6 fruit fly cellular contexts compared by ENCODE assay signal in genomic region chr3L:7836633-7837394, dm6.
A peak's percentile ranks its signal among the peaks of the same experiment; 100 is the strongest.
TF ChIP-seq lines count a peak whose summit lies in the region.

No protein-coding gene starts in this region.

- peak; percentile 65 to 66 for TF ChIP-seq CTCF in S2 (optimal IDR thresholded peaks at IDR 0.05; lab: Kevin White, UChicago)
- peak; percentile 97 for TF ChIP-seq CTCF in whole organism, embryonic (GFP tag; optimal IDR thresholded peaks at IDR 0.05; lab: Kevin White, UChicago)

TF ChIP-seq in whole organism, adult, 20 proteins besides CTCF, POLR2A, EP300 and RAD21 (continues in another document):
- no peak for TF ChIP-seq CG5204 (GFP tag; optimal IDR thresholded peaks at IDR 0.05; lab: Kevin White, UChicago)
- peak; percentile 61 for TF ChIP-seq pad (GFP tag; optimal IDR thresholded peaks at IDR 0.05; lab: Kevin White, UChicago)
- no peak for TF ChIP-seq kay (GFP tag; lab: Kevin White, UChicago; ENCODE audit: borderline replicate concordance)
- TF ChIP-seq CG7045 (GFP tag; optimal IDR thresholded peaks at IDR 0.05; lab: Kevin White, UChicago), result peak; percentile 20
- peak; percentile 14 for TF ChIP-seq Crg-1 (GFP tag; optimal IDR thresholded peaks at IDR 0.05; lab: Kevin White, UChicago)
- TF ChIP-seq Hr96 (GFP tag; optimal IDR thresholded peaks at IDR 0.05; lab: Kevin White, UChicago), result no peak
- peak; percentile 79 for TF ChIP-seq CG12768 (GFP tag; optimal IDR thresholded peaks at IDR 0.05; lab: Kevin White, UChicago)
- TF ChIP-seq cnc (optimal IDR thresholded peaks at IDR 0.05; lab: Kevin White, UChicago), result no peak
- TF ChIP-seq ovo (GFP tag; optimal IDR thresholded peaks at IDR 0.05; lab: Kevin White, UChicago), result peak; percentile 43
- peak; percentile 78 for TF ChIP-seq cic (GFP tag; optimal IDR thresholded peaks at IDR 0.05; lab: Kevin White, UChicago)
- peak; percentile 25 for TF ChIP-seq CG7101 (tag; optimal IDR thresholded peaks at IDR 0.05; lab: Kevin White, UChicago)
- TF ChIP-seq tj (GFP tag; optimal IDR thresholded peaks at IDR 0.05; lab: Kevin White, UChicago), result peak; percentile 87
- no peak for TF ChIP-seq toe (GFP tag; optimal IDR thresholded peaks at IDR 0.05; lab: Kevin White, UChicago)
- peak; percentile 47 for TF ChIP-seq CG33017 (tag; optimal IDR thresholded peaks at IDR 0.05; lab: Kevin White, UChicago)
- TF ChIP-seq CG14711 (tag; optimal IDR thresholded peaks at IDR 0.05; lab: Kevin White, UChicago), result peak; percentile 7
- TF ChIP-seq CG1620 (GFP tag; optimal IDR thresholded peaks at IDR 0.05; lab: Kevin White, UChicago), result no peak
- peak; percentile 31 for TF ChIP-seq Mnt (GFP tag; optimal IDR thresholded peaks at IDR 0.05; lab: Kevin White, UChicago)
- peak; percentile 23 for TF ChIP-seq Clk (GFP tag; optimal IDR thresholded peaks at IDR 0.05; lab: Kevin White, UChicago)

TF ChIP-seq in whole organism, embryonic, 481 proteins besides CTCF, POLR2A, EP300 and RAD21 (continues in another document):
- TF ChIP-seq CG15269 (tag; optimal IDR thresholded peaks at IDR 0.05; lab: Kevin White, UChicago), result no peak
- TF ChIP-seq lab (GFP tag; optimal IDR thresholded peaks at IDR 0.05; lab: Kevin White, UChicago), result peak; percentile 72
- peak; percentile 13 for TF ChIP-seq CG12659 (GFP tag; optimal IDR thresholded peaks at IDR 0.05; lab: Kevin White, UChicago)
- no peak for TF ChIP-seq CG6683 (GFP tag; optimal IDR thresholded peaks at IDR 0.05; lab: Kevin White, UChicago)
- peak; percentile 6 for TF ChIP-seq HmgZ (tag; optimal IDR thresholded peaks at IDR 0.05; lab: Kevin White, UChicago)
- TF ChIP-seq nau (GFP tag; optimal IDR thresholded peaks at IDR 0.05; lab: Kevin White, UChicago), result peak; percentile 24
- no peak for TF ChIP-seq bab2 (GFP tag; optimal IDR thresholded peaks at IDR 0.05; lab: Kevin White, UChicago)
- peak; percentile 25 for TF ChIP-seq chn (GFP tag; optimal IDR thresholded peaks at IDR 0.05; lab: Kevin White, UChicago)
- peak; percentile 91 for TF ChIP-seq exex (tag; optimal IDR thresholded peaks at IDR 0.05; lab: Kevin White, UChicago)
- peak; percentile 42 for TF ChIP-seq CG6765 (GFP tag; optimal IDR thresholded peaks at IDR 0.05; lab: Kevin White, UChicago)
- TF ChIP-seq aop (GFP tag; IDR thresholded peaks at IDR 0.05; lab: Robert Waterston, UW), result peak; percentile 76; the same call in 1 of the 2 replicates
- peak; percentile 38; the same call in 2 of the 3 replicates for TF ChIP-seq Aef1 (GFP tag; IDR thresholded peaks at IDR 0.05; lab: Robert Waterston, UW)
- TF ChIP-seq Dbx (GFP tag; IDR thresholded peaks at IDR 0.05; lab: Robert Waterston, UW), result peak; percentile 4; the same call in 2 of the 3 replicates
- peak; percentile 75 for TF ChIP-seq CG12769 (tag; optimal IDR thresholded peaks at IDR 0.05; lab: Kevin White, UChicago)
- peak; percentile 76 for TF ChIP-seq row (GFP tag; IDR thresholded peaks at IDR 0.05; lab: Robert Waterston, UW)
- peak; percentile 37 for TF ChIP-seq Fer3 (tag; optimal IDR thresholded peaks at IDR 0.05; lab: Kevin White, UChicago)
- peak; percentile 16; the same call in 1 of the 3 replicates for TF ChIP-seq dysf (GFP tag; IDR thresholded peaks at IDR 0.05; lab: Robert Waterston, UW)
- no peak for TF ChIP-seq btn (GFP tag; optimal IDR thresholded peaks at IDR 0.05; lab: Kevin White, UChicago)

TF ChIP-seq in whole organism, prepupa, 60 proteins besides CTCF, POLR2A, EP300 and RAD21 (continues in another document):
- no peak for TF ChIP-seq salr (GFP tag; optimal IDR thresholded peaks at IDR 0.05; lab: Kevin White, UChicago)
- TF ChIP-seq CG7368 (GFP tag; optimal IDR thresholded peaks at IDR 0.05; lab: Kevin White, UChicago), result peak; percentile 25
- peak; percentile 55; the same call in 2 of the 3 replicates for TF ChIP-seq CG6163 (GFP tag; IDR thresholded peaks at IDR 0.05; lab: Robert Waterston, UW)
- TF ChIP-seq CG3919 (GFP tag; optimal IDR thresholded peaks at IDR 0.05; lab: Kevin White, UChicago), result peak; percentile 18
- TF ChIP-seq CG34406 (GFP tag; optimal IDR thresholded peaks at IDR 0.05; lab: Kevin White, UChicago), result no peak
- TF ChIP-seq Lpt (GFP tag; optimal IDR thresholded peaks at IDR 0.05; lab: Kevin White, UChicago), result peak; percentile 4
- peak; percentile 4 for TF ChIP-seq net (GFP tag; optimal IDR thresholded peaks at IDR 0.05; lab: Kevin White, UChicago)
- peak; percentile 65 for TF ChIP-seq svp (GFP tag; lab: Kevin White, UChicago)
- no peak for TF ChIP-seq CG3032 (tag; optimal IDR thresholded peaks at IDR 0.05; lab: Kevin White, UChicago)
- TF ChIP-seq topi (GFP tag; optimal IDR thresholded peaks at IDR 0.05; lab: Kevin White, UChicago), result peak; percentile 21
- TF ChIP-seq CG6276 (GFP tag; optimal IDR thresholded peaks at IDR 0.05; lab: Kevin White, UChicago), result peak; percentile 33
- peak; percentile 70 for TF ChIP-seq Eip78C (GFP tag; lab: Kevin White, UChicago)
- no peak for TF ChIP-seq dsx (GFP tag; optimal IDR thresholded peaks at IDR 0.05; lab: Kevin White, UChicago; ENCODE audit: poor library complexity, severe bottlenecking)
- peak in 1 of 2 experiments; percentile 28 for TF ChIP-seq ss (GFP tag; optimal IDR thresholded peaks at IDR 0.05; lab: Kevin White, UChicago)
- peak; percentile 56; the same call in 1 of the 2 replicates for TF ChIP-seq CG15336 (GFP tag; IDR thresholded peaks at IDR 0.05; lab: Robert Waterston, UW)
- TF ChIP-seq achi (GFP tag; optimal IDR thresholded peaks at IDR 0.05; lab: Kevin White, UChicago), result peak; percentile 16
- TF ChIP-seq CG11294 (GFP tag; IDR thresholded peaks at IDR 0.05; lab: Robert Waterston, UW), result peak; percentile 22; the same call in 1 of the 2 replicates
- TF ChIP-seq fkh (GFP tag; optimal IDR thresholded peaks at IDR 0.05; lab: Kevin White, UChicago), result peak; percentile 23

TF ChIP-seq in whole organism, pupa, 21 proteins besides CTCF, POLR2A, EP300 and RAD21:
- TF ChIP-seq CG12605 (GFP tag; IDR thresholded peaks at IDR 0.05; lab: Robert Waterston, UW) (peak; percentile 83), CG8301 (tag; optimal IDR thresholded peaks at IDR 0.05; lab: Kevin White, UChicago) (peak; percentile 6), fd96Ca (GFP tag; IDR thresholded peaks at IDR 0.05; lab: Robert Waterston, UW) (peak; percentile 45; the same call in 1 of the 3 replicates), Ets98B (GFP tag; IDR thresholded peaks at IDR 0.05; lab: Robert Waterston, UW) (peak; percentile 67), Pif1A (GFP tag; optimal IDR thresholded peaks at IDR 0.05; lab: Kevin White, UChicago) (no peak), Snoo (tag; optimal IDR thresholded peaks at IDR 0.05; lab: Kevin White, UChicago) (peak; percentile 5), CG34367 (tag; optimal IDR thresholded peaks at IDR 0.05; lab: Kevin White, UChicago) (no peak), CG32121 (GFP tag; IDR thresholded peaks at IDR 0.05; lab: Robert Waterston, UW) (peak; percentile 68), CG13204 (GFP tag; optimal IDR thresholded peaks at IDR 0.05; lab: Kevin White, UChicago) (peak; percentile 12), CG4496 (GFP tag; IDR thresholded peaks at IDR 0.05; lab: Robert Waterston, UW) (peak; percentile 85)
TF ChIP-seq in whole organism, pupa: peak in this region for 8.

TF ChIP-seq in whole organism, wandering third instar larva, 38 proteins besides CTCF, POLR2A, EP300 and RAD21:
- TF ChIP-seq Vsx2 (GFP tag; optimal IDR thresholded peaks at IDR 0.05; lab: Kevin White, UChicago; ENCODE audit: partially characterized antibody) (no peak), Dif (GFP tag; optimal IDR thresholded peaks at IDR 0.05; lab: Kevin White, UChicago; ENCODE audit: partially characterized antibody) (peak; percentile 4), Hr78 (GFP tag; optimal IDR thresholded peaks at IDR 0.05; lab: Kevin White, UChicago) (no peak), woc (GFP tag; optimal IDR thresholded peaks at IDR 0.05; lab: Kevin White, UChicago) (peak; percentile 45), Myc (optimal IDR thresholded peaks at IDR 0.05; lab: Kevin White, UChicago) (no peak), h (GFP tag; optimal IDR thresholded peaks at IDR 0.05; lab: Kevin White, UChicago) (no peak), dl (GFP tag; optimal IDR thresholded peaks at IDR 0.05; lab: Kevin White, UChicago; ENCODE audit: insufficient read depth in 1 of 2, partially characterized antibody in 2 of 2) (peak in 1 of 2 experiments; percentile 8), CrebA (GFP tag; optimal IDR thresholded peaks at IDR 0.05; lab: Kevin White, UChicago; ENCODE audit: borderline replicate concordance) (no peak), N (GFP tag; optimal IDR thresholded peaks at IDR 0.05; lab: Kevin White, UChicago) (no peak), Hr83 (GFP tag; optimal IDR thresholded peaks at IDR 0.05; lab: Kevin White, UChicago; ENCODE audit: poor library complexity, severe bottlenecking) (peak; percentile 59), OdsH (GFP tag; optimal IDR thresholded peaks at IDR 0.05; lab: Kevin White, UChicago) (no peak), sv (GFP tag; optimal IDR thresholded peaks at IDR 0.05; lab: Kevin White, UChicago) (no peak)
